Fruit fly (Drosophila melanogaster) whole organism, wandering third instar larva: ENCODE measurements around the gene CG13377.

Experiments
- Dfd ChIP-seq: fragments of >200 bp; optimal IDR thresholded peaks from 2 replicates; lab custom pipeline; 2017; ENCODE audit warnings: missing biosample characterization, missing genetic modification characterization
- Jra ChIP-seq: sonication (Bioruptor generic); optimal IDR thresholded peaks from 2 replicates; lab custom pipeline; 2016; ENCODE audit warnings: missing biosample characterization, missing genetic modification characterization
- Mio ChIP-seq: sonication (Bioruptor generic); optimal IDR thresholded peaks from 2 replicates; lab custom pipeline; 2016; ENCODE audit warnings: missing biosample characterization, missing genetic modification characterization
- Vsx2 ChIP-seq: fragments of 200-300, 225-300 bp; sonication (Bioruptor generic); optimal IDR thresholded peaks from 2 replicates; lab custom pipeline; 2018; ENCODE audit warnings: missing biosample characterization, missing genetic modification characterization; ENCODE audit not compliant: partially characterized antibody
- h ChIP-seq: fragments of 200-800 bp; sonication (Bioruptor generic); optimal IDR thresholded peaks from 3 replicates; lab custom pipeline; 2016; ENCODE audit warnings: missing biosample characterization, mild to moderate bottlenecking, missing genetic modification characterization
- rgr ChIP-seq: fragments of 200-800 bp; sonication (Bioruptor generic); optimal IDR thresholded peaks from 3 replicates; lab custom pipeline; 2016; ENCODE audit warnings: missing biosample characterization, mild to moderate bottlenecking, missing genetic modification characterization

DNA sequence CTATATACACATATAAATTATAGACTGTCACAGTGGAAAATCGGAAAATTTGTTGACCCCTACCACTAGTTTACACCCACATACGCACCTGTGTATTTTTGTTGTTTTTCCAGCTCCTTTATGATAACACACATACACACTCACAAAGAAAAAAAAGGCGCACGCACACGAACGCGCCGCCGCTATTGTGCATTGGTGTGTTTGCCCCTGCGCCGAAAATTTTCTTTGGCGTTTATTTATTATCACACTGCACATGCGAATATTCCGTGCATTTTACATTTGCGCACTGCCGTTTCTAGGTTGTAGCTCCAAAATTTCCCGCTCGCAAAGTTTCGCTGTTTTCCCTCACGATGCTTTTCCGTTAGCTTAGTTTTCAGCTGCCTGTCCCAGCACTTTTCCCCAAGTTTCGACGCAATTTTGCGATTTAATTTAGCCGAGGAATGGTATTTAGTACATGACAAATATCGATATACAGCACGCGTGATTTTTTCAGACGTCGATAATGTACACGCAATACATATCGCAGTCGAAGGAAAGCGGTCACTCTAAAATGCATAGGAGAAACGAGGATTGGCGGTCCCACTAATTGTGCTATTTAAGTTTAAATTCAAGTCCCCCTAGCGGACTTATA is 15.4 kb upstream of the CG13377 start, which contains the start of the genes CG3777 and ewg:
- peak; percentile 30 for TF ChIP-seq h (GFP tag; lab: Kevin White, UChicago)
- TF ChIP-seq Mio (GFP tag; lab: Kevin White, UChicago): no peak
- no peak for TF ChIP-seq rgr (GFP tag; lab: Kevin White, UChicago)
- no peak for TF ChIP-seq Jra (GFP tag; lab: Kevin White, UChicago)
- TF ChIP-seq Vsx2 (GFP tag; lab: Kevin White, UChicago): no peak
- no peak for TF ChIP-seq Dfd
